Fruit fly (Drosophila melanogaster) whole organism, embryonic: ENCODE measurements around the gene CG3630.

Experiments used
- Aef1 ChIP-seq: fragments of 200-800 bp; sonication (Bioruptor generic); IDR thresholded peaks from 3 replicates; pipeline ENCODE4 v1.3.6; 2022; ENCODE audit warnings: missing biosample characterization, missing genetic modification characterization
- Bgb ChIP-seq: fragments of 200-800 bp; sonication (Bioruptor generic); IDR thresholded peaks from 2 replicates; pipeline ENCODE4 v1.3.6; 2022; ENCODE audit warnings: missing biosample characterization, missing genetic modification characterization; ENCODE audit not compliant: partially characterized antibody
- CG10431 ChIP-seq: fragments of 200-800 bp; sonication (Bioruptor generic); optimal IDR thresholded peaks from 3 replicates; lab custom pipeline; 2018; ENCODE audit warnings: missing biosample characterization, mild to moderate bottlenecking, missing genetic modification characterization
- CG10565 ChIP-seq: fragments of 200-800 bp; sonication (Bioruptor generic); optimal IDR thresholded peaks from 3 replicates; lab custom pipeline; 2016; ENCODE audit warnings: missing biosample characterization, mild to moderate bottlenecking, missing genetic modification characterization
- CG11695 ChIP-seq: fragments of 200-800 bp; sonication (Bioruptor generic); IDR thresholded peaks from 3 replicates; pipeline ENCODE4 v1.3.6; 2022; ENCODE audit warnings: missing biosample characterization, missing genetic modification characterization
- CG1233 ChIP-seq: fragments of 200-800 bp; sonication (Bioruptor generic); optimal IDR thresholded peaks from 4 replicates; lab custom pipeline; 2018; ENCODE audit warnings: missing biosample characterization, mild to moderate bottlenecking, missing genetic modification characterization
- CG12942 ChIP-seq: fragments of 200-800 bp; sonication (Bioruptor generic); optimal IDR thresholded peaks from 3 replicates; lab custom pipeline; 2016; ENCODE audit warnings: missing biosample characterization, missing genetic modification characterization
- CG13287 ChIP-seq: fragments of 200-800 bp; sonication (Bioruptor generic); IDR thresholded peaks from 2 replicates; pipeline ENCODE4 v1.3.6; 2022; ENCODE audit warnings: missing biosample characterization, missing genetic modification characterization; ENCODE audit not compliant: partially characterized antibody
- CG14965 ChIP-seq: fragments of 200-800 bp; sonication (Bioruptor generic); optimal IDR thresholded peaks from 2 replicates; lab custom pipeline; 2016; ENCODE audit warnings: missing biosample characterization, missing genetic modification characterization, borderline replicate concordance
- CG1529 ChIP-seq: fragments of 200-800 bp; sonication (Bioruptor generic); optimal IDR thresholded peaks from 3 replicates; lab custom pipeline; 2018; ENCODE audit warnings: missing biosample characterization, missing genetic modification characterization
- CG16863 ChIP-seq: fragments of 200-800 bp; sonication (Bioruptor generic); optimal IDR thresholded peaks from 3 replicates; lab custom pipeline; 2016; ENCODE audit warnings: missing biosample characterization, missing genetic modification characterization
- CG17568 ChIP-seq: fragments of 200-800 bp; sonication (Bioruptor generic); optimal IDR thresholded peaks from 2 replicates; lab custom pipeline; 2018; ENCODE audit warnings: missing biosample characterization, mild to moderate bottlenecking, missing genetic modification characterization, moderate library complexity
- CG18262 ChIP-seq: fragments of 200-800 bp; optimal IDR thresholded peaks from 3 replicates; lab custom pipeline; 2019; ENCODE audit warnings: missing biosample characterization, mild to moderate bottlenecking, missing genetic modification characterization, moderate library complexity
- CG2875 ChIP-seq: fragments of 200-800 bp; sonication (Bioruptor generic); optimal IDR thresholded peaks from 2 replicates; lab custom pipeline; 2017; ENCODE audit warnings: missing biosample characterization, mild to moderate bottlenecking, missing genetic modification characterization, missing genetic modification reagents
- CG31441 ChIP-seq: fragments of 200-800 bp; sonication (Bioruptor generic); IDR thresholded peaks from 2 replicates; pipeline ENCODE4 v1.3.6; 2022; ENCODE audit warnings: missing biosample characterization, missing genetic modification characterization
- CG4360 ChIP-seq: fragments of 200-800 bp; sonication (Bioruptor generic); IDR thresholded peaks from 2 replicates; pipeline ENCODE4 v1.3.6; 2022; ENCODE audit warnings: missing biosample characterization, missing genetic modification characterization
- CG6765 ChIP-seq: fragments of 200-800 bp; sonication (Bioruptor generic); optimal IDR thresholded peaks from 3 replicates; lab custom pipeline; 2017; ENCODE audit warnings: missing biosample characterization, mild to moderate bottlenecking, missing genetic modification characterization
- CG9932 ChIP-seq: fragments of 200-800 bp; sonication (Bioruptor generic); IDR thresholded peaks from 2 replicates; pipeline ENCODE4 v1.3.6; 2022; ENCODE audit warnings: missing biosample characterization, missing genetic modification characterization
- CHES-1-like ChIP-seq: fragments of 200-800 bp; sonication (Bioruptor generic); optimal IDR thresholded peaks from 2 replicates; lab custom pipeline; 2016; ENCODE audit warnings: missing biosample characterization, missing genetic modification characterization
- D ChIP-seq, 2 experiments: fragments of 200-800 bp in 1 of 2; fragments of >200 bp in 1 of 2; sonication (Bioruptor generic) in 1 of 2; optimal IDR thresholded peaks; 2 replicates in 1 of 2; 3 replicates in 1 of 2; lab custom pipeline; 2017; ENCODE audit warnings: mild to moderate bottlenecking in 1 of 2, missing biosample characterization in 1 of 2, missing genetic modification characterization in 1 of 2, missing genetic modification reagents in 1 of 2
- HmgZ ChIP-seq: fragments of 200-800 bp; sonication (Bioruptor generic); optimal IDR thresholded peaks from 2 replicates; lab custom pipeline; 2018; ENCODE audit warnings: missing biosample characterization, mild to moderate bottlenecking, missing genetic modification characterization
- Hr3 ChIP-seq: fragments of 200-800 bp; sonication (Bioruptor generic); optimal IDR thresholded peaks from 3 replicates; lab custom pipeline; 2016; ENCODE audit warnings: missing biosample characterization, missing genetic modification characterization
- Hr39 ChIP-seq: fragments of >200 bp; optimal IDR thresholded peaks from 2 replicates; lab custom pipeline; 2017
- Hsf ChIP-seq: fragments of 200-800 bp; sonication (Bioruptor generic); optimal IDR thresholded peaks from 3 replicates; lab custom pipeline; 2016; ENCODE audit warnings: missing biosample characterization, missing genetic modification characterization
- Max ChIP-seq: fragments of 200-800 bp; sonication (Bioruptor generic); optimal IDR thresholded peaks from 2 replicates; lab custom pipeline; 2016; ENCODE audit warnings: missing biosample characterization, mild to moderate bottlenecking, missing genetic modification characterization
- Med ChIP-seq: fragments of 200-800 bp; sonication (Bioruptor generic); peaks from one replicate; lab custom pipeline; 2016; ENCODE audit warnings: missing biosample characterization, missing genetic modification characterization, mild to moderate bottlenecking, inconsistent platforms, moderate library complexity
- NC2α ChIP-seq: fragments of 200-800 bp; sonication (Bioruptor generic); optimal IDR thresholded peaks from 2 replicates; lab custom pipeline; 2016; ENCODE audit warnings: missing biosample characterization, missing genetic modification characterization
- Oaz ChIP-seq: fragments of 200-800 bp; sonication (Bioruptor generic); IDR thresholded peaks from 2 replicates; pipeline ENCODE4 v1.3.6; 2022; ENCODE audit warnings: missing biosample characterization, missing genetic modification characterization
- Rx ChIP-seq: fragments of 200-800 bp; sonication (Bioruptor generic); IDR thresholded peaks from 2 replicates; pipeline ENCODE4 v1.3.6; 2022; ENCODE audit warnings: missing biosample characterization, missing genetic modification characterization
- Scr ChIP-seq: fragments of 200-800 bp; sonication (Bioruptor generic); IDR thresholded peaks from 2 replicates; pipeline ENCODE4 v1.3.6; 2022; ENCODE audit warnings: missing biosample characterization, missing genetic modification characterization; ENCODE audit not compliant: partially characterized antibody
- Spps ChIP-seq: fragments of 200-800 bp; sonication (Bioruptor generic); optimal IDR thresholded peaks from 2 replicates; lab custom pipeline; 2018; ENCODE audit warnings: missing biosample characterization, mild to moderate bottlenecking, missing genetic modification characterization
- Sry-β ChIP-seq: fragments of 200-800 bp; sonication (Bioruptor generic); optimal IDR thresholded peaks from 2 replicates; lab custom pipeline; 2018; ENCODE audit warnings: missing biosample characterization, mild to moderate bottlenecking, missing genetic modification characterization, moderate library complexity
- YL-1 ChIP-seq: fragments of 200-800 bp; sonication (Bioruptor generic); optimal IDR thresholded peaks from 3 replicates; lab custom pipeline; 2017; ENCODE audit warnings: missing biosample characterization, mild to moderate bottlenecking, missing genetic modification characterization
- cad ChIP-seq: fragments of >200 bp; optimal IDR thresholded peaks from 2 replicates; lab custom pipeline; 2017; ENCODE audit warnings: missing biosample characterization, missing genetic modification characterization
- crc ChIP-seq: fragments of 200-800 bp; sonication (Bioruptor generic); optimal IDR thresholded peaks from 2 replicates; lab custom pipeline; 2016; ENCODE audit warnings: missing biosample characterization, missing genetic modification characterization
- dmrt99B ChIP-seq: fragments of 200-800 bp; sonication (Bioruptor generic); optimal IDR thresholded peaks from 2 replicates; lab custom pipeline; 2018; ENCODE audit warnings: missing biosample characterization, mild to moderate bottlenecking, missing genetic modification characterization, moderate library complexity
- ewg ChIP-seq: fragments of 200-800 bp; sonication (Bioruptor generic); optimal IDR thresholded peaks from 3 replicates; lab custom pipeline; 2017; ENCODE audit warnings: mild to moderate bottlenecking, missing biosample characterization, missing genetic modification reagents, missing genetic modification characterization
- gfzf ChIP-seq: fragments of 200-800 bp; sonication (Bioruptor generic); optimal IDR thresholded peaks from 2 replicates; lab custom pipeline; 2016; ENCODE audit warnings: missing biosample characterization, mild to moderate bottlenecking, missing genetic modification characterization, moderate library complexity
- hbn ChIP-seq: fragments of 200-800 bp; sonication (Bioruptor generic); IDR thresholded peaks from 2 replicates; pipeline ENCODE4 v1.3.6; 2022; ENCODE audit warnings: missing biosample characterization, missing genetic modification characterization; ENCODE audit not compliant: partially characterized antibody
- kni ChIP-seq: fragments of 200-800 bp; sonication (Bioruptor generic); optimal IDR thresholded peaks from 3 replicates; lab custom pipeline; 2017; ENCODE audit warnings: mild to moderate bottlenecking, missing biosample characterization, missing genetic modification reagents, missing genetic modification characterization
- p53 ChIP-seq: fragments of 200-800 bp; sonication (Bioruptor generic); optimal IDR thresholded peaks from 2 replicates; lab custom pipeline; 2016; ENCODE audit warnings: missing biosample characterization, missing genetic modification characterization
- pan ChIP-seq, 4 experiments: fragments of >200 bp in 3 of 4; fragments of 200-800 bp in 1 of 4; sonication (Bioruptor generic) in 1 of 4; optimal IDR thresholded peaks in 3 of 4; IDR thresholded peaks in 1 of 4; 2 replicates each; pipeline versions ENCODE4 v1.3.6 to Lab custom; 2017 to 2022; ENCODE audit warnings: missing biosample characterization in 2 of 4, missing genetic modification characterization in 2 of 4, mixed read lengths in 1 of 4
- psq ChIP-seq: fragments of 200-800 bp; sonication (Bioruptor generic); optimal IDR thresholded peaks from 2 replicates; lab custom pipeline; 2017; ENCODE audit warnings: missing biosample characterization, missing genetic modification characterization
- run ChIP-seq: fragments of 200-800 bp; sonication (Bioruptor generic); optimal IDR thresholded peaks from 3 replicates; lab custom pipeline; 2018; ENCODE audit warnings: missing biosample characterization, mild to moderate bottlenecking, missing genetic modification characterization
- schlank ChIP-seq: fragments of 200-800 bp; sonication (Bioruptor generic); optimal IDR thresholded peaks from 2 replicates; lab custom pipeline; 2018; ENCODE audit warnings: missing biosample characterization, mild to moderate bottlenecking, missing genetic modification characterization
- toy ChIP-seq: fragments of 200-800 bp; sonication (Bioruptor generic); IDR thresholded peaks from 2 replicates; pipeline ENCODE4 v1.3.6; 2022; ENCODE audit warnings: missing biosample characterization, missing genetic modification characterization
- ttk ChIP-seq: fragments of 200-800 bp; sonication (Bioruptor generic); IDR thresholded peaks from 2 replicates; pipeline ENCODE4 v2.1.2; 2022; ENCODE audit warnings: missing biosample characterization, missing genetic modification characterization
- z ChIP-seq: fragments of 200-800 bp; sonication (Bioruptor generic); IDR thresholded peaks from 3 replicates; pipeline ENCODE4 v1.3.6; 2022; ENCODE audit warnings: missing biosample characterization, missing genetic modification characterization

The CG3630 gene

DNA sequence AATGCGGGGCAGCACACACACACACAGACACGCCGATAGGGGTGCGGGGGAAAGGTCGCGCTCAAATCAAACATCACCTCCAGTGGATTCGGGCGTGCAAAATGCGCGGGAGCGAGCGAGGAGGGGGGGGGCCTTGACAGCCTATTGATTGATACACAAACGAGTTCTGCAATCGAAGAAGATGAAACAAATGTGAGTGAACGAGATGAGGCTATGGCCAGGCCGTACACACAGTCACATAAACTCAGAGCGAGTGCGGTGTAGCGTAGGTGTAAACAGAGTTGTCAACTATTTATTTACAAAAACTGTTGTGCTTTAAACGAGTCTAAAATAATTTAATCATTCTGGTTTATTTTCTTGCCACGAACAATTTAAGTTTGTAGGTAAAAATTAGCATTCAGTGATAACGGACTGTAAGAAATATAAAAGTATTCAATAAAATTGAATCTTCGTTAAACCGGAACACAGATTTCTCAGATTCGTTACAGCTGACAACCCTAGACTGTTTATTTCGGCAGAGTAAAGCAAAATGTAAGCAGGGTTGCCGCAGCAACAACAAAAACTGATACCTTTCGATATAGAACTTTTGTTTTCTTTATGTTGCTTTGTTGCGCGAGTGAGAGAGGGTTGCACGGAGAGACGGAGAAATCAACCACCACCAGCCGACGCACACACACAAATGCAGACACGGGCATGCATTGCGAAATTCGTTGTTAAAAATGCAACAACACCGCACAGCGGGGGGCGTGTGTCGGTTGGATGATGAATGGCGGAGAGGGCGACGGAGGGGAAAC, 26.8 kb upstream of the CG3630 start (continued):
- TF ChIP-seq schlank = peak; percentile 79
- peak; percentile 70 for TF ChIP-seq YL-1 (GFP tag; lab: Kevin White, UChicago)
- TF ChIP-seq NC2α (GFP tag; lab: Kevin White, UChicago) = peak; percentile 63
- TF ChIP-seq Scr (GFP tag; lab: Robert Waterston, UW) = 0 out of 2 replicates have a peak, but pooled peaks have one; percentile 16
- peak; percentile 73 for TF ChIP-seq ttk
- TF ChIP-seq p53 = peak; percentile 51
- peak; percentile 73 for TF ChIP-seq CG12942 (GFP tag; lab: Kevin White, UChicago)
- peak; percentile 88 for TF ChIP-seq CG31441 (GFP tag; lab: Robert Waterston, UW)
- TF ChIP-seq CG17568 = peak; percentile 93
- TF ChIP-seq Spps (tag; lab: Kevin White, UChicago) = peak; percentile 85
- peak; percentile 93 for TF ChIP-seq HmgZ
- no peak for TF ChIP-seq pan (optimal IDR thresholded peaks at IDR 0.05; lab: Kevin White, UChicago)
- TF ChIP-seq pan (GFP tag; optimal IDR thresholded peaks at IDR 0.05 in 1 of 2, IDR thresholded peaks at IDR 0.05 in 1 of 2) = peak in 1 of 2 experiments; percentile 90
- TF ChIP-seq CHES-1-like (GFP tag; lab: Kevin White, UChicago) = peak; percentile 75
- TF ChIP-seq toy (GFP tag; lab: Robert Waterston, UW) = peak; percentile 58
- peak; percentile 76 for TF ChIP-seq Oaz (GFP tag; lab: Robert Waterston, UW)
- peak; percentile 68 for TF ChIP-seq ewg (GFP tag; lab: Kevin White, UChicago)
- no peak for TF ChIP-seq cad (GFP tag; lab: Kevin White, UChicago)
- TF ChIP-seq crc (GFP tag; lab: Kevin White, UChicago) = peak; percentile 76
- TF ChIP-seq psq (GFP tag; lab: Kevin White, UChicago) = peak; percentile 56
- no peak for TF ChIP-seq gfzf
- TF ChIP-seq Max (GFP tag; lab: Kevin White, UChicago) = peak; percentile 83
- peak; percentile 14; the same call in 1 of the 2 replicates for TF ChIP-seq CG13287 (GFP tag; lab: Robert Waterston, UW)
- no peak for TF ChIP-seq Hr39 (lab: Kevin White, UChicago)
- no peak; the same call in none of the 3 replicates for TF ChIP-seq Aef1 (GFP tag; lab: Robert Waterston, UW)
- peak; percentile 91 for TF ChIP-seq CG1233 (GFP tag; lab: Kevin White, UChicago)
- no peak for TF ChIP-seq CG10565
- peak; percentile 93 for TF ChIP-seq dmrt99B (tag; lab: Kevin White, UChicago)
- TF ChIP-seq Hr3 (GFP tag; lab: Kevin White, UChicago) = peak; percentile 76
- peak; percentile 77 for TF ChIP-seq CG16863 (GFP tag; lab: Kevin White, UChicago)
- peak; percentile 32 for TF ChIP-seq CG14965 (GFP tag; lab: Kevin White, UChicago)
- peak; percentile 97 for TF ChIP-seq Med (GFP tag; lab: Kevin White, UChicago)
- peak; percentile 81 for TF ChIP-seq kni (GFP tag; lab: Kevin White, UChicago)
- TF ChIP-seq Hsf (GFP tag; lab: Kevin White, UChicago) = peak; percentile 86
- peak; percentile 65 for TF ChIP-seq Rx (GFP tag; lab: Robert Waterston, UW)
- 0 out of 2 replicates have a peak, but pooled peaks have one; percentile 5 for TF ChIP-seq Bgb (GFP tag; lab: Robert Waterston, UW)
- no peak for TF ChIP-seq hbn (GFP tag; lab: Robert Waterston, UW)
- peak; percentile 92 for TF ChIP-seq CG18262 (tag; lab: Kevin White, UChicago)
- TF ChIP-seq run (tag; lab: Kevin White, UChicago) = peak; percentile 87
- TF ChIP-seq CG6765 (GFP tag; lab: Kevin White, UChicago) = peak; percentile 91
- no peak for TF ChIP-seq z (GFP tag; lab: Robert Waterston, UW)
- peak; percentile 92 for TF ChIP-seq CG11695 (GFP tag; lab: Robert Waterston, UW)
- peak; percentile 79 for TF ChIP-seq CG9932 (GFP tag; lab: Robert Waterston, UW)
- no peak for TF ChIP-seq D (optimal IDR thresholded peaks at IDR 0.05; lab: Kevin White, UChicago)
- TF ChIP-seq D (GFP tag; optimal IDR thresholded peaks at IDR 0.05; lab: Kevin White, UChicago) = peak; percentile 89
- TF ChIP-seq CG1529 = peak; percentile 82
- peak; percentile 40 for TF ChIP-seq Sry-β (GFP tag; lab: Kevin White, UChicago)
- peak; percentile 74 for TF ChIP-seq CG10431 (GFP tag; lab: Kevin White, UChicago)
- TF ChIP-seq CG4360 (GFP tag; lab: Robert Waterston, UW) = peak; percentile 85
- peak; percentile 78 for TF ChIP-seq CG2875 (GFP tag; lab: Kevin White, UChicago)
